Worm (Caenorhabditis elegans): ENCODE results near the gene srx-18.

Gene srx-18

ce11 chrV:17800538-17800937 lies 1.8 kb upstream of the srx-18 start, which contains the start of gene srh-287:
TSS of gene srh-287 (plus strand) at chrV:17800838.
- TF ChIP-seq unc-86 (tag; optimal IDR thresholded peaks at IDR 0.05) (no peak), nhr-28 (tag; optimal IDR thresholded peaks at IDR 0.05) (no peak), skn-1 (tag; optimal IDR thresholded peaks at IDR 0.05) (no peak), fkh-10 (GFP tag; optimal IDR thresholded peaks at IDR 0.05) (no peak), ceh-8 (GFP tag; optimal IDR thresholded peaks at IDR 0.05) (no peak), xbp-1 (tag; optimal IDR thresholded peaks at IDR 0.05) (no peak), nhr-90 (tag; optimal IDR thresholded peaks at IDR 0.05; ENCODE audit: poor library complexity) (no peak), fkh-8 (tag; optimal IDR thresholded peaks at IDR 0.05) (no peak), C04F5.9 (tag; optimal IDR thresholded peaks at IDR 0.05) (no peak), elt-3 (tag; optimal IDR thresholded peaks at IDR 0.05) (no peak), lin-13 (GFP tag; optimal IDR thresholded peaks at IDR 0.05) (no peak), egl-27 (tag; optimal IDR thresholded peaks at IDR 0.05) (no peak)

- TF ChIP-seq nhr-77 (tag; optimal IDR thresholded peaks at IDR 0.05) (no peak), C16A3.4 (tag; optimal IDR thresholded peaks at IDR 0.05) (no peak), unc-62 (GFP tag; optimal IDR thresholded peaks at IDR 0.05) (no peak), grh-1 (GFP tag; IDR thresholded peaks at IDR 0.05) (no peak), lin-14 (GFP tag; optimal IDR thresholded peaks at IDR 0.05) (no peak), hpl-2 (GFP tag; optimal IDR thresholded peaks at IDR 0.05) (no peak), lin-13 (GFP tag; optimal IDR thresholded peaks at IDR 0.05) (no peak), unc-130 (tag; optimal IDR thresholded peaks at IDR 0.05) (no peak), blmp-1 (tag; optimal IDR thresholded peaks at IDR 0.05) (no peak), hlh-17 (GFP tag; optimal IDR thresholded peaks at IDR 0.05; ENCODE audit: borderline replicate concordance) (no peak)
Observed at ce11 chrV:17795655-17796054, 3.0 kb downstream of the srx-18 start, which contains the start of gene srh-288. TSS of gene srh-288 (minus strand) at chrV:17795755.

- TF ChIP-seq unc-30 (tag; optimal IDR thresholded peaks at IDR 0.05), result no peak
- TF ChIP-seq ama-1 (optimal IDR thresholded peaks at IDR 0.05), result no peak
- TF ChIP-seq mef-2 (tag; optimal IDR thresholded peaks at IDR 0.05), result no peak
- TF ChIP-seq xbp-1 (tag; optimal IDR thresholded peaks at IDR 0.05), result no peak
- no peak for TF ChIP-seq efl-1 (optimal IDR thresholded peaks at IDR 0.05)
- TF ChIP-seq efl-1 (GFP tag; optimal IDR thresholded peaks at IDR 0.05 in 1 of 2), result no peak
- no peak for TF ChIP-seq sox-4 (tag; optimal IDR thresholded peaks at IDR 0.05)
- TF ChIP-seq mab-9 (GFP tag; IDR thresholded peaks at IDR 0.05), result no peak
- no peak for TF ChIP-seq C16A3.4 (tag; optimal IDR thresholded peaks at IDR 0.05)
- TF ChIP-seq swsn-7 (tag; optimal IDR thresholded peaks at IDR 0.05), result no peak
- TF ChIP-seq skn-1 (tag; optimal IDR thresholded peaks at IDR 0.05), result no peak
Observed at ce11 chrV:17793986-17794385, 4.7 kb downstream of the srx-18 start, which contains the start of gene srh-289. TSS of gene srh-289 (minus strand) at chrV:17794086.

- TF ChIP-seq nhr-19 (GFP tag; conservative IDR thresholded peaks at IDR 0.05), result no peak
- no peak for TF ChIP-seq lir-3 (tag; optimal IDR thresholded peaks at IDR 0.05; ENCODE audit: poor library complexity)
Observed at ce11 chrV:17790191-17790590, 8.5 kb downstream of the srx-18 start, which contains the start of gene srh-290. TSS of gene srh-290 (plus strand) at chrV:17790491.

- no peak for TF ChIP-seq pax-3 (tag; optimal IDR thresholded peaks at IDR 0.05)
- no peak for TF ChIP-seq aly-2 (tag; optimal IDR thresholded peaks at IDR 0.05)
- no peak for TF ChIP-seq nhr-28 (tag; optimal IDR thresholded peaks at IDR 0.05)
- no peak for TF ChIP-seq pag-3 (tag; optimal IDR thresholded peaks at IDR 0.05; ENCODE audit: borderline replicate concordance, insufficient read depth)
- no peak for TF ChIP-seq nhr-85 (tag)
- TF ChIP-seq nhr-20 (tag; optimal IDR thresholded peaks at IDR 0.05), result no peak
- TF ChIP-seq sox-4 (tag; optimal IDR thresholded peaks at IDR 0.05), result no peak
- TF ChIP-seq lin-39 (tag; optimal IDR thresholded peaks at IDR 0.05), result no peak
- TF ChIP-seq lsy-2 (tag; optimal IDR thresholded peaks at IDR 0.05), result no peak
- no peak for TF ChIP-seq mdl-1 (tag; optimal IDR thresholded peaks at IDR 0.05)
- TF ChIP-seq irx-1 (tag; optimal IDR thresholded peaks at IDR 0.05), result no peak
- no peak for TF ChIP-seq ets-5 (GFP tag; IDR thresholded peaks at IDR 0.05)
- no peak for TF ChIP-seq grh-1 (GFP tag; IDR thresholded peaks at IDR 0.05)
- no peak for TF ChIP-seq mef-2 (tag; optimal IDR thresholded peaks at IDR 0.05)
- no peak for TF ChIP-seq ceh-88 (GFP tag; IDR thresholded peaks at IDR 0.05)
- TF ChIP-seq zag-1 (tag; optimal IDR thresholded peaks at IDR 0.05), result no peak
- TF ChIP-seq mep-1 (tag; optimal IDR thresholded peaks at IDR 0.05), result no peak
Observed at ce11 chrV:17784363-17784762, 14.3 kb downstream of the srx-18 start.

Data from whole organism, L1 larva.